Worm (Caenorhabditis elegans): ENCODE measurements around the gene Y97E10AR.1.

- TF ChIP-seq dmd-4 (tag; optimal IDR thresholded peaks at IDR 0.05; ENCODE audit: borderline replicate concordance) (no peak), ceh-9 (tag; optimal IDR thresholded peaks at IDR 0.05) (no peak), ceh-31 (tag; optimal IDR thresholded peaks at IDR 0.05) (no peak), T23F11.4 (GFP tag; optimal IDR thresholded peaks at IDR 0.05) (no peak), pag-3 (tag; optimal IDR thresholded peaks at IDR 0.05; ENCODE audit: borderline replicate concordance) (no peak), fkh-10 (GFP tag; optimal IDR thresholded peaks at IDR 0.05) (no peak), madf-2 (tag; optimal IDR thresholded peaks at IDR 0.05) (no peak)
Observed at ce11 chrV:7971376-7971775, 29.9 kb upstream of the Y97E10AR.1 start.
